Worm (Caenorhabditis elegans) whole organism, young adult: ENCODE data around the gene daf-31.

Experiments used
- B0019.2 ChIP-seq: fragments of 200-800 bp; sonication (Bioruptor generic); conservative IDR thresholded peaks from 2 replicates; pipeline ENCODE4 v1.3.6; 2022; ENCODE audit warnings: missing genetic modification reagents, missing genetic modification characterization, missing compliant biosample characterization
- B0035.1 ChIP-seq: sonication (generic microtip); optimal IDR thresholded peaks from 2 replicates; lab custom pipeline; 2016; ENCODE audit warnings: missing genetic modification characterization, mild to moderate bottlenecking, missing compliant biosample characterization, missing genotype, missing genetic modification reagents
- B0261.1 ChIP-seq: sonication (generic microtip); optimal IDR thresholded peaks from 2 replicates; lab custom pipeline; 2016; ENCODE audit warnings: mild to moderate bottlenecking, missing genetic modification characterization, moderate library complexity, missing compliant biosample characterization
- C06A6.2 ChIP-seq: fragments of 200-800 bp; sonication (Bioruptor generic); conservative IDR thresholded peaks from 2 replicates; pipeline ENCODE4 v1.3.6; 2022; ENCODE audit warnings: missing genetic modification characterization, missing compliant biosample characterization
- D2030.7 ChIP-seq: fragments of 200-800 bp; sonication (Bioruptor generic); IDR thresholded peaks from 2 replicates; pipeline ENCODE4 v1.3.6; 2022; ENCODE audit warnings: missing genetic modification reagents, missing genetic modification characterization, missing compliant biosample characterization
- F10E7.11 ChIP-seq: sonication (generic microtip); optimal IDR thresholded peaks from 2 replicates; lab custom pipeline; 2017; ENCODE audit warnings: mild to moderate bottlenecking, missing genetic modification characterization, moderate library complexity, missing compliant biosample characterization
- F23B12.7 ChIP-seq: sonication (generic microtip); optimal IDR thresholded peaks from 2 replicates; lab custom pipeline; 2017; ENCODE audit warnings: missing genetic modification characterization, mild to moderate bottlenecking, missing compliant biosample characterization, antibody characterized with exemption, moderate library complexity; ENCODE audit not compliant: insufficient read depth
- F57C9.4 ChIP-seq: sonication (generic microtip); optimal IDR thresholded peaks from 2 replicates; lab custom pipeline; 2017; ENCODE audit warnings: mild to moderate bottlenecking, missing genetic modification characterization, missing compliant biosample characterization
- K11D2.4 ChIP-seq: fragments of 200-800 bp; sonication (Bioruptor generic); IDR thresholded peaks from 2 replicates; pipeline ENCODE4 v1.3.6; 2022; ENCODE audit warnings: missing genetic modification reagents, missing genetic modification characterization, missing compliant biosample characterization
- K12H6.12 ChIP-seq: fragments of 200-800 bp; sonication (Bioruptor generic); optimal IDR thresholded peaks from 2 replicates; lab custom pipeline; 2018; ENCODE audit warnings: mild to moderate bottlenecking, missing genetic modification characterization, missing compliant biosample characterization
- T26A5.8 ChIP-seq: sonication (generic microtip); optimal IDR thresholded peaks from 2 replicates; lab custom pipeline; 2016; ENCODE audit warnings: missing genetic modification characterization, missing compliant biosample characterization
- Y53F4B.3 ChIP-seq: fragments of 200-800 bp; sonication (Bioruptor generic); IDR thresholded peaks from 2 replicates; pipeline ENCODE4 v1.3.6; 2022; ENCODE audit warnings: missing genetic modification reagents, missing genetic modification characterization, missing compliant biosample characterization
- Y56A3A.18 ChIP-seq: fragments of 200-800 bp; sonication (Bioruptor generic); IDR thresholded peaks from 2 replicates; pipeline ENCODE4 v1.3.6; 2022; ENCODE audit warnings: missing genetic modification reagents, missing genetic modification characterization, missing compliant biosample characterization
- ama-1 ChIP-seq, 3 experiments: fragments of 150-350 bp in 1 of 3; sonication (generic microtip) in 2 of 3; optimal IDR thresholded peaks; 2 replicates each; lab custom pipeline; 2014 to 2018; ENCODE audit warnings: missing biosample characterization in 2 of 3, missing genetic modification characterization in 2 of 3, missing genetic modification reagents in 2 of 3
- aptf-3 ChIP-seq: fragments of 200-800 bp; sonication (Bioruptor generic); IDR thresholded peaks from 2 replicates; pipeline ENCODE4 v1.3.6; 2022; ENCODE audit warnings: missing genetic modification characterization, missing compliant biosample characterization
- attf-3 ChIP-seq: fragments of 200-800 bp; sonication (Bioruptor generic); conservative IDR thresholded peaks from 2 replicates; pipeline ENCODE4 v1.3.6; 2022; ENCODE audit warnings: missing genetic modification reagents, missing genetic modification characterization, missing compliant biosample characterization
- attf-5 ChIP-seq: fragments of 200-800 bp; sonication (Bioruptor generic); optimal IDR thresholded peaks from 2 replicates; lab custom pipeline; 2018; ENCODE audit warnings: mild to moderate bottlenecking, missing genetic modification characterization, missing compliant biosample characterization
- ceh-79 ChIP-seq: sonication (generic microtip); optimal IDR thresholded peaks from 2 replicates; lab custom pipeline; 2017; ENCODE audit warnings: mild to moderate bottlenecking, missing genetic modification characterization, missing compliant biosample characterization
- ceh-91 ChIP-seq: fragments of 200-800 bp; sonication (Bioruptor generic); IDR thresholded peaks from 2 replicates; pipeline ENCODE4 v1.3.6; 2022; ENCODE audit warnings: missing genetic modification reagents, missing genetic modification characterization, missing compliant biosample characterization
- die-1 ChIP-seq: sonication (generic microtip); optimal IDR thresholded peaks from 2 replicates; lab custom pipeline; 2016; ENCODE audit warnings: missing genotype, mild to moderate bottlenecking, missing genetic modification characterization, missing compliant biosample characterization
- dpff-1 ChIP-seq: sonication (generic microtip); optimal IDR thresholded peaks from 2 replicates; lab custom pipeline; 2017; ENCODE audit warnings: mild to moderate bottlenecking, missing genetic modification characterization, missing compliant biosample characterization
- egl-44 ChIP-seq: fragments of 200-800 bp; sonication (Bioruptor generic); IDR thresholded peaks from 2 replicates; pipeline ENCODE4 v1.3.6; 2022; ENCODE audit warnings: missing genetic modification reagents, missing genetic modification characterization, missing compliant biosample characterization
- egrh-3 ChIP-seq: fragments of 200-800 bp; sonication (Bioruptor generic); IDR thresholded peaks from 2 replicates; pipeline ENCODE4 v1.3.6; 2022; ENCODE audit warnings: missing genetic modification reagents, missing genetic modification characterization, missing compliant biosample characterization
- ets-4 ChIP-seq: fragments of 200-800 bp; sonication (Bioruptor generic); optimal IDR thresholded peaks from 2 replicates; lab custom pipeline; 2018; ENCODE audit warnings: mild to moderate bottlenecking, missing genetic modification characterization, missing compliant biosample characterization
- him-1 ChIP-seq: sonication (generic microtip); optimal IDR thresholded peaks from 2 replicates; lab custom pipeline; 2016; ENCODE audit warnings: missing genotype, missing genetic modification reagents, missing genetic modification characterization, missing compliant biosample characterization
- hmg-20 ChIP-seq: fragments of 200-800 bp; sonication (Bioruptor generic); IDR thresholded peaks from 2 replicates; pipeline ENCODE4 v1.3.6; 2022; ENCODE audit warnings: missing genetic modification reagents, missing genetic modification characterization, missing compliant biosample characterization
- let-607 ChIP-seq, 2 experiments: fragments of 200-800 bp in 1 of 2; sonication (Bioruptor generic) in 1 of 2; sonication (generic microtip) in 1 of 2; optimal IDR thresholded peaks; 2 replicates each; lab custom pipeline; 2016 to 2018; ENCODE audit warnings: mild to moderate bottlenecking in 2 of 2, missing compliant biosample characterization in 2 of 2, missing genetic modification characterization in 2 of 2, moderate library complexity in 2 of 2, missing genotype in 1 of 2
- lsl-1 ChIP-seq: fragments of 200-800 bp; sonication (Bioruptor generic); optimal IDR thresholded peaks from 2 replicates; lab custom pipeline; 2018; ENCODE audit warnings: mild to moderate bottlenecking, missing genetic modification characterization, moderate library complexity, missing compliant biosample characterization
- madf-10 ChIP-seq: sonication (generic microtip); optimal IDR thresholded peaks from 2 replicates; lab custom pipeline; 2016; ENCODE audit warnings: mild to moderate bottlenecking, missing genetic modification characterization, missing compliant biosample characterization
- madf-3 ChIP-seq: fragments of 200-800 bp; sonication (Bioruptor generic); IDR thresholded peaks from 2 replicates; pipeline ENCODE4 v1.3.6; 2022; ENCODE audit warnings: missing genetic modification reagents, missing genetic modification characterization, missing compliant biosample characterization
- madf-6 ChIP-seq: fragments of 200-800 bp; sonication (Bioruptor generic); IDR thresholded peaks from 2 replicates; pipeline ENCODE4 v1.3.6; 2022; ENCODE audit warnings: missing genetic modification reagents, missing genetic modification characterization, missing compliant biosample characterization
- mes-4 ChIP-seq: sonication (generic microtip); optimal IDR thresholded peaks from 2 replicates; lab custom pipeline; 2016; ENCODE audit warnings: missing genotype, missing genetic modification characterization, missing compliant biosample characterization
- nfya-1 ChIP-seq: sonication (generic microtip); optimal IDR thresholded peaks from 2 replicates; lab custom pipeline; 2017; ENCODE audit warnings: antibody characterized with exemption, missing compliant biosample characterization, missing genetic modification characterization, borderline replicate concordance; ENCODE audit not compliant: insufficient read depth
- nfya-2 ChIP-seq: fragments of 200-800 bp; sonication (Bioruptor generic); IDR thresholded peaks from 2 replicates; pipeline ENCODE4 v1.3.6; 2022; ENCODE audit warnings: missing genetic modification reagents, missing genetic modification characterization, missing compliant biosample characterization
- nfyb-1 ChIP-seq: fragments of 200-800 bp; sonication (Bioruptor generic); IDR thresholded peaks from 2 replicates; pipeline ENCODE4 v1.3.6; 2022; ENCODE audit warnings: missing genetic modification reagents, missing genetic modification characterization, missing compliant biosample characterization
- rec-8 ChIP-seq, 2 experiments: sonication (generic microtip); optimal IDR thresholded peaks; 2 replicates each; lab custom pipeline; 2016; ENCODE audit warnings: mild to moderate bottlenecking in 2 of 2, missing genetic modification characterization in 2 of 2, missing genetic modification reagents in 2 of 2, missing genotype in 2 of 2, missing biosample characterization in 1 of 2, missing compliant biosample characterization in 1 of 2, moderate library complexity in 1 of 2
- sdz-38 ChIP-seq: sonication (generic microtip); optimal IDR thresholded peaks from 2 replicates; lab custom pipeline; 2016; ENCODE audit warnings: missing genotype, missing genetic modification characterization, missing compliant biosample characterization
- sea-2 ChIP-seq: fragments of 200-800 bp; sonication (Bioruptor generic); IDR thresholded peaks from 2 replicates; pipeline ENCODE4 v1.3.6; 2022; ENCODE audit warnings: missing genetic modification characterization, missing compliant biosample characterization
- snpc-4 ChIP-seq, 5 experiments: fragments of 150-350 bp in 1 of 5; sonication (generic microtip) in 4 of 5; optimal IDR thresholded peaks; 2 replicates each; lab custom pipeline; 2014 to 2018; ENCODE audit warnings: missing genetic modification characterization in 5 of 5, missing biosample characterization in 3 of 5, antibody characterized with exemption in 2 of 5, mild to moderate bottlenecking in 2 of 5, missing compliant biosample characterization in 2 of 5, missing genotype in 2 of 5, moderate library complexity in 2 of 5, missing genetic modification reagents in 1 of 5
- tbp1 ChIP-seq: fragments of 200-800 bp; sonication (Bioruptor generic); optimal IDR thresholded peaks from 2 replicates; lab custom pipeline; 2018; ENCODE audit warnings: mild to moderate bottlenecking, missing genetic modification characterization, missing compliant biosample characterization
- tbx-9 ChIP-seq: sonication (generic microtip); optimal IDR thresholded peaks from 2 replicates; lab custom pipeline; 2016; ENCODE audit warnings: borderline replicate concordance, missing genetic modification characterization, inconsistent platforms, missing compliant biosample characterization
- xnd-1 ChIP-seq: sonication (generic microtip); optimal IDR thresholded peaks from 2 replicates; lab custom pipeline; 2016; ENCODE audit warnings: missing genotype, missing genetic modification reagents, missing genetic modification characterization, missing compliant biosample characterization
- ztf-22 ChIP-seq: fragments of 200-800 bp; sonication (Bioruptor generic); optimal IDR thresholded peaks from 2 replicates; lab custom pipeline; 2018; ENCODE audit warnings: mild to moderate bottlenecking, missing genetic modification characterization, moderate library complexity, missing compliant biosample characterization
- ztf-25 ChIP-seq: fragments of 200-800 bp; sonication (Bioruptor generic); IDR thresholded peaks from 2 replicates; pipeline ENCODE4 v1.3.6; 2022; ENCODE audit warnings: missing genetic modification reagents, missing genetic modification characterization, missing compliant biosample characterization
- ztf-6 ChIP-seq: fragments of 200-800 bp; sonication (Bioruptor generic); IDR thresholded peaks from 2 replicates; pipeline ENCODE4 v1.3.6; 2022; ENCODE audit warnings: missing genetic modification reagents, missing genetic modification characterization, missing compliant biosample characterization

daf-31 gene

ce11 chrIV:8266024-8266949 is 23.8 kb upstream of the daf-31 start:
- TF ChIP-seq aptf-3 (GFP tag; lab: Robert Waterston, UW) (no peak), dpff-1 (no peak), B0035.1 (no peak), snpc-4 (GFP tag; optimal IDR thresholded peaks at IDR 0.05; lab: Kevin White, UChicago) (no peak), snpc-4 (tag; optimal IDR thresholded peaks at IDR 0.05; lab: Kevin White, UChicago) (peak in 1 of 4 experiments; percentile 7), F57C9.4 (tag; lab: Kevin White, UChicago) (no peak), ceh-79 (no peak), egrh-3 (peak; percentile 61; the same call in 1 of the 2 replicates), nfya-1 (tag; lab: Kevin White, UChicago) (no peak), F23B12.7 (no peak), K12H6.12 (tag; lab: Kevin White, UChicago) (no peak), attf-3 (GFP tag; lab: Robert Waterston, UW) (no peak), Y56A3A.18 (GFP tag; lab: Robert Waterston, UW) (no peak; the same call in 1 of the 2 replicates), lsl-1 (GFP tag; lab: Kevin White, UChicago) (no peak), die-1 (tag; lab: Kevin White, UChicago) (no peak), B0261.1 (tag; lab: Kevin White, UChicago) (no peak), sea-2 (GFP tag; lab: Robert Waterston, UW) (no peak), madf-3 (peak; percentile 72; the same call in 1 of the 2 replicates), egl-44 (GFP tag; lab: Robert Waterston, UW) (no peak), tbp1 (GFP tag; lab: Kevin White, UChicago) (peak; percentile 32), tbx-9 (tag; lab: Kevin White, UChicago) (no peak), ztf-6 (no peak), madf-10 (tag; lab: Kevin White, UChicago) (peak; percentile 76), C06A6.2 (GFP tag; lab: Robert Waterston, UW) (no peak), attf-5 (GFP tag; lab: Kevin White, UChicago) (peak; percentile 15), nfya-2 (0 out of 2 replicates have a peak, but pooled peaks have one; percentile 68), madf-6 (GFP tag; lab: Robert Waterston, UW) (0 out of 2 replicates have a peak, but pooled peaks have one; percentile 14), nfyb-1 (GFP tag; lab: Robert Waterston, UW) (peak; percentile 45), rec-8 (tag; optimal IDR thresholded peaks at IDR 0.05; lab: Kevin White, UChicago) (no peak), F10E7.11 (tag; lab: Kevin White, UChicago) (no peak), ztf-25 (GFP tag; lab: Robert Waterston, UW) (no peak), sdz-38 (no peak), let-607 (tag; optimal IDR thresholded peaks at IDR 0.05; lab: Kevin White, UChicago) (no peak), ets-4 (GFP tag; lab: Kevin White, UChicago) (no peak), K11D2.4 (0 out of 2 replicates have a peak, but pooled peaks have one; percentile 8), ceh-91 (no peak), hmg-20 (GFP tag; lab: Robert Waterston, UW) (0 out of 2 replicates have a peak, but pooled peaks have one; percentile 15), xnd-1 (tag; lab: Kevin White, UChicago) (no peak), B0019.2 (GFP tag; lab: Robert Waterston, UW) (no peak), D2030.7 (GFP tag; lab: Robert Waterston, UW) (no peak), ztf-22 (GFP tag; lab: Kevin White, UChicago) (peak; percentile 28), ama-1 (optimal IDR thresholded peaks at IDR 0.05; lab: Kevin White, UChicago) (peak; percentile 7), ama-1 (GFP tag; optimal IDR thresholded peaks at IDR 0.05; lab: Kevin White, UChicago) (no peak), T26A5.8 (tag; lab: Kevin White, UChicago) (no peak), Y53F4B.3 (GFP tag; lab: Robert Waterston, UW) (no peak), mes-4 (tag; lab: Kevin White, UChicago) (no peak), him-1 (tag; lab: Kevin White, UChicago) (no peak)
